Worm (Caenorhabditis elegans) whole organism, early embryonic: Measurements from ENCODE around the gene lin-33.

Source experiments
- B0310.2 ChIP-seq: sonication (generic microtip); optimal IDR thresholded peaks from 2 replicates; lab custom pipeline; 2016; ENCODE audit warnings: mild to moderate bottlenecking, missing genetic modification characterization, missing compliant biosample characterization
- F13C5.2 ChIP-seq: sonication (generic microtip); optimal IDR thresholded peaks from 2 replicates; lab custom pipeline; 2017; ENCODE audit warnings: mild to moderate bottlenecking, missing genetic modification characterization, inconsistent platforms, missing compliant biosample characterization
- ama-1 ChIP-seq: fragments of 150-350 bp; optimal IDR thresholded peaks from 2 replicates; lab custom pipeline; 2014
- ceh-13 ChIP-seq: fragments of 200-800 bp; sonication (Bioruptor generic); optimal IDR thresholded peaks from 2 replicates; lab custom pipeline; 2018; ENCODE audit warnings: mild to moderate bottlenecking, missing genetic modification characterization, missing compliant biosample characterization
- ceh-36 ChIP-seq: sonication (generic microtip); optimal IDR thresholded peaks from 2 replicates; lab custom pipeline; 2016; ENCODE audit warnings: missing genetic modification characterization, inconsistent platforms, missing compliant biosample characterization
- flt-1 ChIP-seq: fragments of 200-800 bp; sonication (Bioruptor generic); IDR thresholded peaks from 2 replicates; pipeline ENCODE4 v1.3.6; 2022; ENCODE audit warnings: missing genetic modification characterization, missing compliant biosample characterization
- hmbx-1 ChIP-seq: sonication (generic microtip); optimal IDR thresholded peaks from 2 replicates; lab custom pipeline; 2016; ENCODE audit warnings: mild to moderate bottlenecking, missing genetic modification characterization, missing compliant biosample characterization
- hnd-1 ChIP-seq: sonication (generic microtip); optimal IDR thresholded peaks from 2 replicates; lab custom pipeline; 2016; ENCODE audit warnings: missing genetic modification characterization, missing compliant biosample characterization
- tbx-11 ChIP-seq: fragments of 200-800 bp; sonication (Bioruptor generic); IDR thresholded peaks from 2 replicates; pipeline ENCODE4 v1.3.6; 2022; ENCODE audit warnings: missing genetic modification characterization, missing compliant biosample characterization
- tbx-37 ChIP-seq: fragments of 200-800 bp; sonication (Bioruptor generic); conservative IDR thresholded peaks from 2 replicates; pipeline ENCODE4 v1.3.6; 2022; ENCODE audit warnings: missing genetic modification reagents, missing genetic modification characterization, missing compliant biosample characterization

- TF ChIP-seq ceh-36 (tag; lab: Kevin White, UChicago): no peak
- no peak for TF ChIP-seq hmbx-1
- no peak for TF ChIP-seq ama-1 (lab: Kevin White, UChicago)
- no peak for TF ChIP-seq B0310.2 (tag; lab: Kevin White, UChicago)
- TF ChIP-seq ceh-13: no peak
- no peak for TF ChIP-seq flt-1 (GFP tag; lab: Robert Waterston, UW)
- no peak for TF ChIP-seq tbx-11 (GFP tag; lab: Robert Waterston, UW)
- TF ChIP-seq F13C5.2: no peak
- no peak for TF ChIP-seq hnd-1 (tag; lab: Kevin White, UChicago)
- no peak for TF ChIP-seq tbx-37 (GFP tag; lab: Robert Waterston, UW)
These were observed 35.3 kb upstream of the lin-33 start, which contains the start of gene nspb-6 for ce11 chrIV:5895190-5895589.
